Worm (Caenorhabditis elegans) whole organism, late embryonic: ENCODE measurements around the gene toca-2.

Experiments
- ama-1 ChIP-seq: fragments of 150-350 bp; optimal IDR thresholded peaks from 2 replicates; lab custom pipeline; 2014
- hlh-15 ChIP-seq: sonication (generic microtip); optimal IDR thresholded peaks from 2 replicates; lab custom pipeline; 2016; ENCODE audit warnings: missing genetic modification characterization, missing compliant biosample characterization
- rnt-1 ChIP-seq: sonication (generic microtip); optimal IDR thresholded peaks from 2 replicates; lab custom pipeline; 2016; ENCODE audit warnings: missing genetic modification characterization, missing compliant biosample characterization

ce11 chrIII:13743922-13744321 lies 11.8 kb upstream of the toca-2 start, which contains the start of gene tyr-2:
- TF ChIP-seq hlh-15 (tag; lab: Kevin White, UChicago) (no peak), rnt-1 (no peak), ama-1 (lab: Kevin White, UChicago) (no peak)
